Fruit fly (Drosophila melanogaster) whole organism, embryonic: ENCODE data around the gene ND-30.

Source experiments
- Asciz ChIP-seq: fragments of 200-800 bp; sonication (Bioruptor generic); optimal IDR thresholded peaks from 2 replicates; lab custom pipeline; 2017; ENCODE audit warnings: missing biosample characterization, mild to moderate bottlenecking, missing genetic modification characterization, missing genetic modification reagents
- CG10366 ChIP-seq: fragments of 200-800 bp; sonication (Bioruptor generic); IDR thresholded peaks from 2 replicates; pipeline ENCODE4 v1.3.6; 2022; ENCODE audit warnings: missing biosample characterization, missing genetic modification characterization
- CG11504 ChIP-seq: fragments of 200-800 bp; sonication (Bioruptor generic); optimal IDR thresholded peaks from 3 replicates; lab custom pipeline; 2019; ENCODE audit warnings: missing biosample characterization, mild to moderate bottlenecking, missing genetic modification characterization, moderate library complexity
- CG12299 ChIP-seq: fragments of 200-800 bp; sonication (Bioruptor generic); optimal IDR thresholded peaks from 2 replicates; lab custom pipeline; 2018; ENCODE audit warnings: missing biosample characterization, mild to moderate bottlenecking, missing genetic modification characterization
- CG1233 ChIP-seq: fragments of 200-800 bp; sonication (Bioruptor generic); optimal IDR thresholded peaks from 4 replicates; lab custom pipeline; 2018; ENCODE audit warnings: missing biosample characterization, mild to moderate bottlenecking, missing genetic modification characterization
- CG15696 ChIP-seq: fragments of 200-800 bp; sonication (Bioruptor generic); optimal IDR thresholded peaks from 2 replicates; lab custom pipeline; 2019; ENCODE audit warnings: missing biosample characterization, mild to moderate bottlenecking, missing genetic modification characterization, moderate library complexity
- CG16813 ChIP-seq: fragments of 200-800 bp; sonication (Bioruptor generic); IDR thresholded peaks from 3 replicates; pipeline ENCODE4 v1.3.6; 2022; ENCODE audit warnings: missing biosample characterization, missing genetic modification characterization; ENCODE audit not compliant: partially characterized antibody
- CG17912 ChIP-seq: fragments of 200-800 bp; sonication (Bioruptor generic); optimal IDR thresholded peaks from 2 replicates; lab custom pipeline; 2018; ENCODE audit warnings: missing biosample characterization, mild to moderate bottlenecking, missing genetic modification characterization
- CG18011 ChIP-seq: fragments of 200-800 bp; sonication (Bioruptor generic); optimal IDR thresholded peaks from 2 replicates; lab custom pipeline; 2017; ENCODE audit warnings: missing biosample characterization, missing genetic modification characterization, mild to moderate bottlenecking, moderate library complexity, missing genotype
- CG18599 ChIP-seq: fragments of 200-800 bp; sonication (Bioruptor generic); optimal IDR thresholded peaks from 3 replicates; lab custom pipeline; 2017; ENCODE audit warnings: missing biosample characterization, missing genetic modification characterization, mild to moderate bottlenecking, moderate library complexity, missing genetic modification reagents
- CG18764 ChIP-seq: fragments of 200-800 bp; sonication (Bioruptor generic); optimal IDR thresholded peaks from 3 replicates; lab custom pipeline; 2016; ENCODE audit warnings: missing biosample characterization, missing genetic modification characterization
- CG2116 ChIP-seq: fragments of 200-800 bp; sonication (Bioruptor generic); optimal IDR thresholded peaks from 3 replicates; lab custom pipeline; 2018; ENCODE audit warnings: missing biosample characterization, mild to moderate bottlenecking, missing genetic modification characterization
- CG3065 ChIP-seq: fragments of 200-800 bp; sonication (Bioruptor generic); optimal IDR thresholded peaks from 2 replicates; lab custom pipeline; 2016; ENCODE audit warnings: missing biosample characterization, missing genetic modification characterization
- CG34376 ChIP-seq: fragments of 200-800 bp; sonication (Bioruptor generic); optimal IDR thresholded peaks from 2 replicates; lab custom pipeline; 2018; ENCODE audit warnings: missing biosample characterization, mild to moderate bottlenecking, missing genetic modification characterization
- CG3726 ChIP-seq: fragments of 200-800 bp; sonication (Bioruptor generic); IDR thresholded peaks from 3 replicates; pipeline ENCODE4, ENCODE4 v1.3.6; 2022; ENCODE audit warnings: missing biosample characterization, missing genetic modification characterization
- CG5180 ChIP-seq: fragments of 200-800 bp; sonication (Bioruptor generic); optimal IDR thresholded peaks from 3 replicates; lab custom pipeline; 2017; ENCODE audit warnings: missing biosample characterization, missing genetic modification characterization, mild to moderate bottlenecking, moderate library complexity, missing genetic modification reagents
- CG6689 ChIP-seq: fragments of 200-800 bp; sonication (Bioruptor generic); IDR thresholded peaks from 2 replicates; pipeline ENCODE4 v1.3.6; 2022; ENCODE audit warnings: missing biosample characterization, missing genetic modification characterization
- CG7271 ChIP-seq: fragments of 200-800 bp; sonication (Bioruptor generic); optimal IDR thresholded peaks from 2 replicates; lab custom pipeline; 2018; ENCODE audit warnings: missing biosample characterization, mild to moderate bottlenecking, missing genetic modification characterization, moderate library complexity
- CG7357 ChIP-seq: fragments of 200-800 bp; sonication (Bioruptor generic); IDR thresholded peaks from 3 replicates; pipeline ENCODE4 v1.3.6; 2022; ENCODE audit warnings: missing biosample characterization, missing genetic modification characterization
- CG8089 ChIP-seq: fragments of 200-800 bp; sonication (Bioruptor generic); optimal IDR thresholded peaks from 3 replicates; lab custom pipeline; 2016; ENCODE audit warnings: missing biosample characterization, missing genetic modification characterization
- CG8281 ChIP-seq: fragments of 200-800 bp; sonication (Bioruptor generic); optimal IDR thresholded peaks from 2 replicates; lab custom pipeline; 2018; ENCODE audit warnings: missing biosample characterization, mild to moderate bottlenecking, missing genetic modification characterization, moderate library complexity
- CG8924 ChIP-seq: fragments of 200-800 bp; optimal IDR thresholded peaks from 3 replicates; lab custom pipeline; 2019; ENCODE audit warnings: missing biosample characterization, mild to moderate bottlenecking, missing genetic modification characterization, moderate library complexity
- CG8944 ChIP-seq: fragments of 200-800 bp; sonication (Bioruptor generic); optimal IDR thresholded peaks from 3 replicates; lab custom pipeline; 2016; ENCODE audit warnings: missing biosample characterization, missing genetic modification characterization
- CG9609 ChIP-seq: fragments of 200-800 bp; sonication (Bioruptor generic); optimal IDR thresholded peaks from 3 replicates; lab custom pipeline; 2016; ENCODE audit warnings: missing biosample characterization, missing genetic modification characterization
- D ChIP-seq, 2 experiments: fragments of 200-800 bp in 1 of 2; fragments of >200 bp in 1 of 2; sonication (Bioruptor generic) in 1 of 2; optimal IDR thresholded peaks; 2 replicates in 1 of 2; 3 replicates in 1 of 2; lab custom pipeline; 2017; ENCODE audit warnings: mild to moderate bottlenecking in 1 of 2, missing biosample characterization in 1 of 2, missing genetic modification characterization in 1 of 2, missing genetic modification reagents in 1 of 2
- Deaf1 ChIP-seq: fragments of 200-800 bp; optimal IDR thresholded peaks from 3 replicates; lab custom pipeline; 2019; ENCODE audit warnings: missing biosample characterization, mild to moderate bottlenecking, missing genetic modification characterization, moderate library complexity
- Ets97D ChIP-seq: fragments of 200-800 bp; sonication (Bioruptor generic); optimal IDR thresholded peaks from 3 replicates; lab custom pipeline; 2016; ENCODE audit warnings: missing biosample characterization, missing genetic modification characterization
- HLHmδ ChIP-seq: fragments of 200-800 bp; sonication (Bioruptor generic); optimal IDR thresholded peaks from 2 replicates; lab custom pipeline; 2018; ENCODE audit warnings: missing biosample characterization, mild to moderate bottlenecking, missing genetic modification characterization, moderate library complexity
- Pdp1 ChIP-seq, 2 experiments: fragments of 200-800 bp; sonication (Bioruptor generic); optimal IDR thresholded peaks; 3 replicates each; lab custom pipeline; 2016; ENCODE audit warnings: missing biosample characterization in 2 of 2, missing genetic modification characterization in 2 of 2, mild to moderate bottlenecking in 1 of 2, moderate library complexity in 1 of 2
- Ravus ChIP-seq: fragments of 200-800 bp; sonication (Bioruptor generic); IDR thresholded peaks from 2 replicates; pipeline ENCODE4 v1.3.6; 2022; ENCODE audit warnings: missing biosample characterization, missing genetic modification characterization
- Sin3A ChIP-seq: fragments of >200 bp; optimal IDR thresholded peaks from 2 replicates; lab custom pipeline; 2018
- Vsx1 ChIP-seq: fragments of 200-800 bp; sonication (Bioruptor generic); optimal IDR thresholded peaks from 2 replicates; lab custom pipeline; 2017; ENCODE audit warnings: missing biosample characterization, mild to moderate bottlenecking, missing genetic modification characterization, missing genetic modification reagents
- ase ChIP-seq: fragments of 200-800 bp; sonication (Bioruptor generic); IDR thresholded peaks from 3 replicates; pipeline ENCODE4 v1.3.6; 2022; ENCODE audit warnings: missing biosample characterization, missing genetic modification characterization
- da ChIP-seq: fragments of 200-800 bp; sonication (Bioruptor generic); optimal IDR thresholded peaks from 2 replicates; lab custom pipeline; 2016; ENCODE audit warnings: missing biosample characterization, missing genetic modification characterization
- dati ChIP-seq: fragments of 200-800 bp; sonication (Bioruptor generic); IDR thresholded peaks from 2 replicates; pipeline ENCODE4 v1.3.6; 2022; ENCODE audit warnings: missing biosample characterization, missing genetic modification characterization
- fd96Cb ChIP-seq: fragments of 200-800 bp; sonication (Bioruptor generic); optimal IDR thresholded peaks from 2 replicates; lab custom pipeline; 2018; ENCODE audit warnings: missing biosample characterization, mild to moderate bottlenecking, missing genetic modification characterization, moderate library complexity
- ham ChIP-seq: fragments of 200-800 bp; sonication (Bioruptor generic); IDR thresholded peaks from 2 replicates; pipeline ENCODE4 v1.3.6; 2022; ENCODE audit warnings: missing biosample characterization, missing genetic modification characterization
- ken ChIP-seq: fragments of 200-800 bp; sonication (Bioruptor generic); IDR thresholded peaks from 3 replicates; pipeline ENCODE4 v1.3.6; 2022; ENCODE audit warnings: missing biosample characterization, missing genetic modification characterization
- lov ChIP-seq, 2 experiments: fragments of 200-800 bp in 1 of 2; fragments of >200 bp in 1 of 2; sonication (Bioruptor generic) in 1 of 2; IDR thresholded peaks in 1 of 2; optimal IDR thresholded peaks in 1 of 2; 2 replicates in 1 of 2; 3 replicates in 1 of 2; pipeline versions ENCODE4 v1.3.6 to Lab custom; 2017 to 2022; ENCODE audit warnings: missing biosample characterization in 1 of 2, missing genetic modification characterization in 1 of 2
- nerfin-1 ChIP-seq: fragments of 200-800 bp; sonication (Bioruptor generic); optimal IDR thresholded peaks from 3 replicates; lab custom pipeline; 2019; ENCODE audit warnings: missing biosample characterization, mild to moderate bottlenecking, missing genetic modification characterization, moderate library complexity
- pb ChIP-seq: fragments of 200-800 bp; sonication (Bioruptor generic); optimal IDR thresholded peaks from 3 replicates; lab custom pipeline; 2016; ENCODE audit warnings: missing biosample characterization, missing genetic modification characterization
- pfk ChIP-seq: fragments of 200-800 bp; sonication (Bioruptor generic); optimal IDR thresholded peaks from 2 replicates; lab custom pipeline; 2018; ENCODE audit warnings: missing biosample characterization, mild to moderate bottlenecking, missing genetic modification characterization, moderate library complexity
- prd ChIP-seq, 3 experiments: fragments of >200 bp in 2 of 3; fragments of 200-800 bp in 1 of 3; sonication (Bioruptor generic) in 1 of 3; optimal IDR thresholded peaks in 2 of 3; IDR thresholded peaks in 1 of 3; 2 replicates in 2 of 3; 3 replicates in 1 of 3; pipeline versions ENCODE4 v1.3.6 to Lab custom; 2017 to 2022; ENCODE audit warnings: missing biosample characterization in 1 of 3, missing genetic modification characterization in 1 of 3
- pum ChIP-seq: fragments of 200-800 bp; sonication (Bioruptor generic); optimal IDR thresholded peaks from 2 replicates; lab custom pipeline; 2016; ENCODE audit warnings: missing biosample characterization, missing genetic modification characterization
- seq ChIP-seq: fragments of 200-800 bp; sonication (Bioruptor generic); IDR thresholded peaks from 2 replicates; pipeline ENCODE4 v1.3.6; 2022; ENCODE audit warnings: missing biosample characterization, missing genetic modification characterization
- slbo ChIP-seq: fragments of 200-800 bp; sonication (Bioruptor generic); IDR thresholded peaks from 2 replicates; pipeline ENCODE4 v1.3.6; 2022; ENCODE audit warnings: missing biosample characterization, missing genetic modification characterization
- toy ChIP-seq: fragments of 200-800 bp; sonication (Bioruptor generic); IDR thresholded peaks from 2 replicates; pipeline ENCODE4 v1.3.6; 2022; ENCODE audit warnings: missing biosample characterization, missing genetic modification characterization
- trem ChIP-seq: fragments of 200-800 bp; optimal IDR thresholded peaks from 3 replicates; lab custom pipeline; 2019; ENCODE audit warnings: missing biosample characterization, mild to moderate bottlenecking, missing genetic modification characterization, moderate library complexity
- zen ChIP-seq: fragments of 200-800 bp; sonication (Bioruptor generic); optimal IDR thresholded peaks from 3 replicates; lab custom pipeline; 2018; ENCODE audit warnings: missing biosample characterization, mild to moderate bottlenecking, missing genetic modification characterization, moderate library complexity

ND-30 gene

DNA sequence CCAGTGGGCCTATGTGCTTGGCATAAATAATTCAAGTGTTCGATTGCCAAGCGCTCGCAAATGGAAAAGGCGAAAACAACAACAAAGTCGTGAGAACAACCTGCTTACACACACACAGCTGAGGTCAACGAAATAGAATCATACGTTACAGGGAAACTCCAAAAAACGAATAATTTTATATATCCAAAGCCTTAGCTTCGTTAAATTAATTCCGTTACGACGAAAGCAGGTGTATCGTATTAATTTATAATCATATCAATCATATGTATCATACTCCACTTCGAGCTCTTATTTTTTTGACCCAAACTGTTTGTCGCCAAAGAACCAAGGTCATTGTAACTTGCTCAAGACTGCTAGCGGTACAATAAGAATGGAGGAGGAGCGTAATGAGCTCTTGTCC lies 20.1 kb upstream of the ND-30 start (continued):
- TF ChIP-seq ase (peak; percentile 82), CG8924 (tag; lab: Kevin White, UChicago) (peak; percentile 84), Pdp1 (GFP tag; optimal IDR thresholded peaks at IDR 0.05; lab: Kevin White, UChicago) (peak in 1 of 2 experiments; percentile 89), Ravus (GFP tag; lab: Robert Waterston, UW) (peak; percentile 53), da (GFP tag; lab: Kevin White, UChicago) (no peak), CG18599 (peak; percentile 91), CG17912 (GFP tag; lab: Kevin White, UChicago) (no peak), CG9609 (GFP tag; lab: Kevin White, UChicago) (peak; percentile 69), CG12299 (tag; lab: Kevin White, UChicago) (peak; percentile 66), CG8089 (GFP tag; lab: Kevin White, UChicago) (peak; percentile 61), seq (GFP tag; lab: Robert Waterston, UW) (peak; percentile 82), CG18011 (GFP tag; lab: Kevin White, UChicago) (peak; percentile 69), CG15696 (tag; lab: Kevin White, UChicago) (peak; percentile 77), CG3726 (GFP tag; lab: Robert Waterston, UW) (peak; percentile 85), Sin3A (no peak), CG1233 (GFP tag; lab: Kevin White, UChicago) (peak; percentile 89), D (optimal IDR thresholded peaks at IDR 0.05; lab: Kevin White, UChicago) (no peak), D (GFP tag; optimal IDR thresholded peaks at IDR 0.05; lab: Kevin White, UChicago) (peak; percentile 82), CG6689 (peak; percentile 91), fd96Cb (tag; lab: Kevin White, UChicago) (peak; percentile 87), Deaf1 (tag; lab: Kevin White, UChicago) (no peak), Asciz (GFP tag; lab: Kevin White, UChicago) (no peak), CG18764 (GFP tag; lab: Kevin White, UChicago) (peak; percentile 76), prd (optimal IDR thresholded peaks at IDR 0.05; lab: Kevin White, UChicago) (no peak), prd (GFP tag; IDR thresholded peaks at IDR 0.05; lab: Robert Waterston, UW) (peak; percentile 94), CG16813 (no peak), CG11504 (tag; lab: Kevin White, UChicago) (no peak), lov (optimal IDR thresholded peaks at IDR 0.05; lab: Kevin White, UChicago) (no peak), lov (GFP tag; IDR thresholded peaks at IDR 0.05; lab: Robert Waterston, UW) (peak; percentile 79; the same call in 1 of the 3 replicates), pfk (GFP tag; lab: Kevin White, UChicago) (no peak), slbo (GFP tag; lab: Robert Waterston, UW) (peak; percentile 85), CG8281 (tag; lab: Kevin White, UChicago) (peak; percentile 73), HLHmδ (no peak), trem (peak; percentile 87), ken (peak; percentile 71; the same call in 2 of the 3 replicates), CG8944 (GFP tag; lab: Kevin White, UChicago) (peak; percentile 22), CG5180 (GFP tag; lab: Kevin White, UChicago) (no peak), CG34376 (peak; percentile 59), ham (GFP tag; lab: Robert Waterston, UW) (peak; percentile 42; the same call in 1 of the 2 replicates), Vsx1 (GFP tag; lab: Kevin White, UChicago) (no peak), pb (GFP tag; lab: Kevin White, UChicago) (peak; percentile 68), Ets97D (peak; percentile 46), CG10366 (GFP tag; lab: Robert Waterston, UW) (peak; percentile 77), zen (tag; lab: Kevin White, UChicago) (peak; percentile 68), pum (peak; percentile 77), CG7271 (tag; lab: Kevin White, UChicago) (peak; percentile 55), CG3065 (GFP tag; lab: Kevin White, UChicago) (peak; percentile 68), toy (GFP tag; lab: Robert Waterston, UW) (peak; percentile 67; the same call in 1 of the 2 replicates), dati (GFP tag; lab: Robert Waterston, UW) (peak; percentile 77), CG7357 (GFP tag; lab: Robert Waterston, UW) (peak; percentile 78), nerfin-1 (tag; lab: Kevin White, UChicago) (peak; percentile 52), CG2116 (GFP tag; lab: Kevin White, UChicago) (peak; percentile 48)
